Fruit fly (Drosophila melanogaster): ENCODE results near the gene abd-A.
A peak's percentile ranks its signal among the peaks of the same experiment; 100 is the strongest.

The abd-A gene

DNA sequence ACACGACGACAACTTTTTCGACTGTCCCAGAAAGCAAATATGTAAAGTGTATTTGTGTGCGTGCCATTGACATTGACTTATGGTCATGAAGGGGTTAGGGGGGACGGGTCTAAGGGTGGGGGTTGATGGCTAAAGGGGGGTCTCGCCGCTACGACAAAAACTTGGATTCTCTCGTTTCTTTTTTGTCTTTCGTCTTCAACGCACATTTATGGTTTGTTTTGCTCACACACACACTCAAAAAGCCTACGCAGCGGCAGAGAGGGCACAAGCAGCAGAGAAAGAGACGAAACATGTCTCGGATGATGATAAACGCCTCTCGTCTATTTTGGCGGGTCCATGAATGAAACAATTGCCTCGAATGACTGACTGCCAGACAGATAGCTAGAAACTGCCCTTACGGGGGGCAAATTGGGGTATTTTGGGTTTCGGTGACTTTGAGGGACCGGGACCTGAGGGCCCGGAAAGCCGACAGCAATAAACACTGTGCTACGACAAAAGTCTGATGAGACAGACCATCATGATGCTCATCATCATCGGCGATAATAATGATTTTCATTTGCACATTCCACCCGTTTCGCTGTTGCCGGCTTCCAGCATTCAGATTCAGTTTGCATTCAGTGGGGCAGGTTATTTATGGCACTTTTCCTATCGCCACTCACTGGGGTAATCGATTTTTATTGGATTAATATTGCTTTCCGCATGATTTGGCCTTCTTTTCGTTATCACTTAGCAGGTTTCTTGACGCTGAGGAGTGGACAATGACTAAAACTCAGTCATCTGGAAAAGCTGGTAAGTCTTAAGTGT is 21.0 kb upstream of the abd-A start:
- TF ChIP-seq p53 (GFP tag; optimal IDR thresholded peaks at IDR 0.05) (no peak), slbo (GFP tag; IDR thresholded peaks at IDR 0.05) (no peak), Fer3 (tag; optimal IDR thresholded peaks at IDR 0.05) (no peak), hbn (GFP tag; IDR thresholded peaks at IDR 0.05; ENCODE audit: partially characterized antibody) (no peak), fd102C (GFP tag; optimal IDR thresholded peaks at IDR 0.05) (no peak), Gsc (GFP tag; IDR thresholded peaks at IDR 0.05) (no peak), run (tag; optimal IDR thresholded peaks at IDR 0.05) (no peak), yki (optimal IDR thresholded peaks at IDR 0.05) (no peak), CG9797 (GFP tag; optimal IDR thresholded peaks at IDR 0.05) (no peak), crc (GFP tag; optimal IDR thresholded peaks at IDR 0.05) (no peak), CG8359 (GFP tag; optimal IDR thresholded peaks at IDR 0.05; ENCODE audit: borderline replicate concordance) (no peak), eyg (GFP tag; optimal IDR thresholded peaks at IDR 0.05) (no peak), sens (GFP tag) (peak; percentile 61), CG9215 (GFP tag; IDR thresholded peaks at IDR 0.05) (no peak), CG12219 (GFP tag; optimal IDR thresholded peaks at IDR 0.05) (no peak), CG10979 (tag; optimal IDR thresholded peaks at IDR 0.05) (no peak), CG30020 (tag; optimal IDR thresholded peaks at IDR 0.05) (no peak), CG8089 (GFP tag; optimal IDR thresholded peaks at IDR 0.05) (no peak), H2.0 (GFP tag; IDR thresholded peaks at IDR 0.05) (no peak), CG18476 (GFP tag; optimal IDR thresholded peaks at IDR 0.05) (no peak), repo (GFP tag; optimal IDR thresholded peaks at IDR 0.05) (no peak), CG18011 (GFP tag; optimal IDR thresholded peaks at IDR 0.05) (no peak), vvl (GFP tag; IDR thresholded peaks at IDR 0.05) (peak; percentile 44; the same call in 1 of the 2 replicates), CG12155 (GFP tag; optimal IDR thresholded peaks at IDR 0.05) (peak; percentile 49), ro (GFP tag; IDR thresholded peaks at IDR 0.05) (no peak), chm (GFP tag; IDR thresholded peaks at IDR 0.05) (0 out of 2 replicates have a peak, but pooled peaks have one; percentile 25), cg (GFP tag; optimal IDR thresholded peaks at IDR 0.05) (peak; percentile 58), CG16863 (GFP tag; optimal IDR thresholded peaks at IDR 0.05) (no peak), ftz-f1 (GFP tag; optimal IDR thresholded peaks at IDR 0.05) (no peak), Ptx1 (GFP tag; IDR thresholded peaks at IDR 0.05) (no peak), fru (optimal IDR thresholded peaks at IDR 0.05) (no peak), CG1603 (tag; optimal IDR thresholded peaks at IDR 0.05) (no peak), btn (GFP tag; optimal IDR thresholded peaks at IDR 0.05) (no peak), abd-A (tag; optimal IDR thresholded peaks at IDR 0.05) (peak; percentile 98), MTF-1 (GFP tag; optimal IDR thresholded peaks at IDR 0.05; ENCODE audit: borderline replicate concordance) (no peak), slou (GFP tag; optimal IDR thresholded peaks at IDR 0.05) (no peak), CG6254 (GFP tag; optimal IDR thresholded peaks at IDR 0.05) (no peak), CG34376 (GFP tag; optimal IDR thresholded peaks at IDR 0.05) (no peak), Jarid2 (GFP tag; optimal IDR thresholded peaks at IDR 0.05) (no peak), Sin3A (optimal IDR thresholded peaks at IDR 0.05) (no peak), TFAM (GFP tag; optimal IDR thresholded peaks at IDR 0.05) (no peak), Camta (GFP tag; optimal IDR thresholded peaks at IDR 0.05) (no peak), chif (GFP tag; optimal IDR thresholded peaks at IDR 0.05) (no peak), bab2 (GFP tag; optimal IDR thresholded peaks at IDR 0.05) (no peak), NK7.1 (GFP tag; optimal IDR thresholded peaks at IDR 0.05) (no peak), CG3847 (GFP tag; IDR thresholded peaks at IDR 0.05) (no peak), CG11504 (tag; optimal IDR thresholded peaks at IDR 0.05) (no peak), CG1647 (GFP tag; optimal IDR thresholded peaks at IDR 0.05) (no peak), Adf1 (GFP tag; IDR thresholded peaks at IDR 0.05) (peak; percentile 74), Med (GFP tag) (peak; percentile 71), da (GFP tag; optimal IDR thresholded peaks at IDR 0.05) (no peak)
